Worm (Caenorhabditis elegans): ENCODE measurements around the gene mboa-6.

Gene mboa-6

DNA sequence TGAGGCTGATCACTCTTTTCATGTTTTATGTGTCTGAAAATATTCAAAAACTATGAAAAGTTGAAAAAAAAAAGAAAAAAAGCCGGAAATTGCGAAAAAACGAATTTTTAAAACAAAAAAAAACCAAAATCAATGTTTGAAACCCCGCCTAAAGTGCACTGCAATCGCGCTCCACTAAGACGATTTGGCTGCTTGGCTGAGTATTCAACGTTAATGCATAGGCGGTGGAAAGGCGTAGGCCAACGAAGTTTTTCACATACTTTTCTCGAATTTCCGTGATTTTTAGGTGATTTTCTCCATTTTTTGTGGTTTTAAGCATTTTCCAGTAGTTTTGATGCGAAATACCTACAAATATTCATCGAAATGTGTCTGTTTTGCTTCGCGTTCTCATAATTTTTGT, 11.5 kb downstream of the mboa-6 start, which contains the start of the genes polh-1 and rps-22 (continued):
- TF ChIP-seq ZK546.5 (tag; optimal IDR thresholded peaks at IDR 0.05) (peak; percentile 57), Y55F3AM.14 (GFP tag; optimal IDR thresholded peaks at IDR 0.05) (no peak), F13H6.1 (tag; optimal IDR thresholded peaks at IDR 0.05) (peak; percentile 81), nhr-77 (tag; optimal IDR thresholded peaks at IDR 0.05) (no peak), ama-1 (optimal IDR thresholded peaks at IDR 0.05) (peak; percentile 72), lin-39 (tag; optimal IDR thresholded peaks at IDR 0.05) (peak; percentile 60), nhr-129 (tag; optimal IDR thresholded peaks at IDR 0.05) (peak; percentile 97), dmd-4 (tag; optimal IDR thresholded peaks at IDR 0.05) (no peak), nhr-21 (tag; optimal IDR thresholded peaks at IDR 0.05) (peak; percentile 86), peb-1 (tag; optimal IDR thresholded peaks at IDR 0.05) (no peak), nhr-11 (tag; optimal IDR thresholded peaks at IDR 0.05) (no peak), lsy-2 (tag; optimal IDR thresholded peaks at IDR 0.05) (peak; percentile 77 to 95), sma-3 (GFP tag; optimal IDR thresholded peaks at IDR 0.05) (peak; percentile 85), sem-4 (tag; optimal IDR thresholded peaks at IDR 0.05) (peak; percentile 78), unc-55 (GFP tag; optimal IDR thresholded peaks at IDR 0.05) (peak; percentile 98), nhr-25 (tag; optimal IDR thresholded peaks at IDR 0.05) (peak; percentile 90)

DNA sequence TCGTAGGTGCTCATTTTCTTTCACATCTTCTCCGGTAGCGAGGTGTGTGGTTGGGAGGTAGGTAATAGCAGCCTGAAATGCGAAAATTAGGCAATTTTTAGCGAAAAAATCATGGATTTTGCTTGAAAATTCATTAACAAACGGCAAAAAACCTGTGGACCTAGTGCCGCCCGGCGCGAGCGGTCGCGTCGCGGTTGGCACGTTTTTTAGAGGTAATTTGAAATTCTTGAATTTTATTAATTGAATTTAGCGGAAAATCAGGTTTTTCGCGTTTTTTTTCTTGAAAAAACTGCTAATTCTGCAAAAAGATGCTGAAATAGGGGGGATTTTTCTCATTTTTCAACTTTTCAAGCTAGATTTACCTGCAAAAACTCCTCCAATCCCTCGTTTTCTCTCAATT, 12.4 kb downstream of the mboa-6 start:
- TF ChIP-seq nhr-21 (tag; optimal IDR thresholded peaks at IDR 0.05) (no peak), lin-13 (GFP tag; optimal IDR thresholded peaks at IDR 0.05) (no peak), sma-9 (GFP tag; optimal IDR thresholded peaks at IDR 0.05) (no peak), sma-9 (tag; optimal IDR thresholded peaks at IDR 0.05) (no peak), F13H6.1 (tag; optimal IDR thresholded peaks at IDR 0.05) (no peak), ztf-4 (tag; optimal IDR thresholded peaks at IDR 0.05) (no peak), nhr-25 (tag; optimal IDR thresholded peaks at IDR 0.05) (no peak), aly-2 (tag; optimal IDR thresholded peaks at IDR 0.05) (no peak), crh-2 (tag; optimal IDR thresholded peaks at IDR 0.05) (no peak), blmp-1 (tag; optimal IDR thresholded peaks at IDR 0.05; ENCODE audit: insufficient read depth) (no peak), ceh-82 (tag; optimal IDR thresholded peaks at IDR 0.05) (no peak)

DNA sequence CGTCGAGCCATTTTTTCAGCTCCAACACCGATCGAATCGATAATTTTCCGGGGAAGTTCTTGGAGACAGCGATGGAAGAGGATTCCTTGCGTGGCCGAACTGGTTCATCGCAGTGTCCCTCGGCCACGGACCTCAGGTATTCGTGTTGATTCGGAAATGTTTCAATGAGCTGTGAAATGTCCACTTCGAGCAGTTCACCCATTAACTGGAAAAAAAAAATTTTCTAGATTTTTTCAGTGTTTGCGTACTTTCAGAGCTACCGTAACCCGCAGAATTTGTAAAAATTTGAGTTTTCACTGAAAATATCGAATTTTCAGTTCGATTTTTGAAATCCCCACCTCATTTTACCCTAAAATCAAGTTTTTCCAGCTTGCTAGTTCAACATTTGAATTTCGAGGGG, 13.9 kb downstream of the mboa-6 start:
- TF ChIP-seq egl-27 (tag; optimal IDR thresholded peaks at IDR 0.05), result no peak
- TF ChIP-seq Y55F3AM.14 (GFP tag; optimal IDR thresholded peaks at IDR 0.05), result no peak
- no peak for TF ChIP-seq nhr-10 (tag; optimal IDR thresholded peaks at IDR 0.05)
- TF ChIP-seq unc-39 (tag; optimal IDR thresholded peaks at IDR 0.05), result no peak
- no peak for TF ChIP-seq snpc-4 (tag; optimal IDR thresholded peaks at IDR 0.05)
- no peak for TF ChIP-seq nhr-129 (tag; optimal IDR thresholded peaks at IDR 0.05)
- TF ChIP-seq F13H6.1 (tag; optimal IDR thresholded peaks at IDR 0.05), result no peak
- no peak for TF ChIP-seq nhr-23 (tag; optimal IDR thresholded peaks at IDR 0.05)
- TF ChIP-seq unc-62 (GFP tag; optimal IDR thresholded peaks at IDR 0.05), result no peak
- TF ChIP-seq aly-2 (tag; optimal IDR thresholded peaks at IDR 0.05), result no peak
- no peak for TF ChIP-seq fos-1 (tag; optimal IDR thresholded peaks at IDR 0.05)
- TF ChIP-seq skn-1 (tag; optimal IDR thresholded peaks at IDR 0.05), result no peak
- TF ChIP-seq nhr-25 (tag; optimal IDR thresholded peaks at IDR 0.05), result no peak
- TF ChIP-seq elt-3 (tag; optimal IDR thresholded peaks at IDR 0.05), result no peak
- no peak for TF ChIP-seq lin-13 (GFP tag; optimal IDR thresholded peaks at IDR 0.05)
- TF ChIP-seq dmd-4 (tag; optimal IDR thresholded peaks at IDR 0.05), result no peak
- TF ChIP-seq nhr-77 (tag; optimal IDR thresholded peaks at IDR 0.05), result no peak
- TF ChIP-seq crh-2 (tag; optimal IDR thresholded peaks at IDR 0.05), result no peak
- TF ChIP-seq mdl-1 (tag; optimal IDR thresholded peaks at IDR 0.05), result no peak
- no peak for TF ChIP-seq sma-3 (GFP tag; optimal IDR thresholded peaks at IDR 0.05)

DNA sequence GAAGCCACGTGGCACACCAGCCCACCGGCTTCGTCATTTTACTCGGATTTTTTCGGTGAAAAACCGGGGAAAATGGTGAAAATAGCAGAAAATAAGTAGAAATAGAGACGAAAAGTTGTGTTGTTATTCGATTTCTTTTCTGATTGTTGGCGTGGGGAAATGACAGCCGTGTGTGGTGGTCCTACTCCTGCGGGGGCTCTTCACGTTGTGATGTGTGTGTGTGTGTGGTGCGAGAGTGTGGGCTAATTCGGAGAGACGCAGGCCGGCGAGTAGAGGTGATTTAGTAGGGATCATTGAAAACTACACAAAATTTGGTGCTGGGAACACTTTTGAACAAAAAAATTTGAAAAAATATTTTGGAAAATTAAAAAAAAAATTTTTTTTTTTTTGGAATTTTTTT, 18.3 kb downstream of the mboa-6 start, which contains the start of gene F53A3.1:
Gene F53A3.1 (minus strand): TSS at position 150 of the 400 bp plus-strand sequence.
- TF ChIP-seq nhr-10 (tag; optimal IDR thresholded peaks at IDR 0.05) (no peak), lin-13 (GFP tag; optimal IDR thresholded peaks at IDR 0.05) (no peak), nhr-129 (tag; optimal IDR thresholded peaks at IDR 0.05) (no peak), lsy-2 (tag; optimal IDR thresholded peaks at IDR 0.05) (no peak), fos-1 (tag; optimal IDR thresholded peaks at IDR 0.05) (no peak), snpc-4 (tag; optimal IDR thresholded peaks at IDR 0.05) (no peak), nhr-237 (tag; optimal IDR thresholded peaks at IDR 0.05) (no peak), unc-39 (tag; optimal IDR thresholded peaks at IDR 0.05) (no peak), elt-3 (tag; optimal IDR thresholded peaks at IDR 0.05) (no peak), unc-62 (GFP tag; optimal IDR thresholded peaks at IDR 0.05) (no peak), lin-39 (tag; optimal IDR thresholded peaks at IDR 0.05) (no peak)

DNA sequence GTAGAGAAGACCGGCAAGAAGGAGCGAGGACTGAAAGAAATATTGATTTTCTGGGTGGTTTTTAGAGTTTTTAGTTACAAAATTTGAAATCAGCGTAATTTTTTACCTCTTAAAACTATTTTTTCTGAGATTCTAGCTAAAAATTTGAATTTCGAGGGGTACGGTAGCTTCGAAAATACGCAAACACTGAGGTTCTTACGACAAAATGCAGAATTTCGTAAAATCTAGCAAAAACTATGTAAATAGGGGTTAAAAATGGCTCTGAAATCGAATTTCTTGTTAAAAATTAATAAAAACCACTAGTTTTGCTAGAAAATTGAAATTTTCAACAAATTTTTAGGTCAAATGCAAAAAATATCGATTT, 22.1 kb downstream of the mboa-6 start:
- TF ChIP-seq egl-27 (tag; optimal IDR thresholded peaks at IDR 0.05), result no peak
- peak in 1 of 2 experiments; percentile 47 for TF ChIP-seq lsy-2 (tag; optimal IDR thresholded peaks at IDR 0.05)
